Worm (Caenorhabditis elegans) whole organism, L3 larva: ENCODE measurements around the gene anoh-2.

ENCODE experiments used
- R02D3.7 ChIP-seq: fragments of 150-350 bp; optimal IDR thresholded peaks from 2 replicates; lab custom pipeline; 2014; ENCODE audit warnings: missing biosample characterization, missing genetic modification characterization
- ZK546.5 ChIP-seq: sonication (generic microtip); optimal IDR thresholded peaks from 2 replicates; lab custom pipeline; 2017; ENCODE audit warnings: missing biosample characterization, missing genetic modification characterization
- aly-2 ChIP-seq: fragments of 150-350 bp; optimal IDR thresholded peaks from 2 replicates; lab custom pipeline; 2014; ENCODE audit warnings: missing biosample characterization, missing genetic modification characterization
- ama-1 ChIP-seq: fragments of 150-350 bp; optimal IDR thresholded peaks from 2 replicates; lab custom pipeline; 2018
- ceh-28 ChIP-seq: fragments of 150-350 bp; optimal IDR thresholded peaks from 2 replicates; lab custom pipeline; 2014; ENCODE audit warnings: missing biosample characterization, missing genetic modification reagents, missing genetic modification characterization
- ceh-9 ChIP-seq: sonication (generic microtip); optimal IDR thresholded peaks from 2 replicates; lab custom pipeline; 2018; ENCODE audit warnings: missing biosample characterization, missing genetic modification characterization
- daf-12 ChIP-seq: fragments of 150-350 bp; optimal IDR thresholded peaks from 2 replicates; lab custom pipeline; 2014; ENCODE audit warnings: missing biosample characterization, missing genetic modification reagents, missing genetic modification characterization
- egl-27 ChIP-seq: sonication (generic microtip); optimal IDR thresholded peaks from 4 replicates; lab custom pipeline; 2017; ENCODE audit warnings: missing biosample characterization, missing genetic modification reagents, missing genetic modification characterization
- egl-5 ChIP-seq: fragments of 150-350 bp; optimal IDR thresholded peaks from 2 replicates; lab custom pipeline; 2017; ENCODE audit warnings: missing biosample characterization, missing genetic modification reagents, missing genetic modification characterization, inconsistent platforms
- elt-1 ChIP-seq: fragments of 150-350 bp; optimal IDR thresholded peaks from 2 replicates; lab custom pipeline; 2014; ENCODE audit warnings: missing biosample characterization, missing genetic modification characterization
- elt-2 ChIP-seq: sonication (generic microtip); optimal IDR thresholded peaks from 2 replicates; lab custom pipeline; 2016; ENCODE audit warnings: missing genetic modification reagents, mild to moderate bottlenecking, missing genetic modification characterization, missing compliant biosample characterization
- elt-3 ChIP-seq, 3 experiments: fragments of 150-350 bp in 1 of 3; sonication (generic microtip) in 2 of 3; optimal IDR thresholded peaks; 2 replicates in 2 of 3; 4 replicates in 1 of 3; lab custom pipeline; 2014 to 2017; ENCODE audit warnings: missing biosample characterization in 3 of 3, missing genetic modification characterization in 3 of 3
- eor-1 ChIP-seq, 2 experiments: fragments of 150-350 bp; optimal IDR thresholded peaks; 2 replicates each; lab custom pipeline; 2014 to 2018; ENCODE audit warnings: missing biosample characterization in 2 of 2, missing genetic modification characterization in 2 of 2
- fkh-10 ChIP-seq: sonication (generic microtip); optimal IDR thresholded peaks from 2 replicates; lab custom pipeline; 2017; ENCODE audit warnings: missing biosample characterization, missing genetic modification reagents, missing genetic modification characterization
- fkh-2 ChIP-seq: fragments of 150-350 bp; optimal IDR thresholded peaks from 2 replicates; lab custom pipeline; 2014; ENCODE audit warnings: missing biosample characterization, missing genetic modification reagents, missing genetic modification characterization
- fos-1 ChIP-seq: fragments of 150-350 bp; optimal IDR thresholded peaks from 2 replicates; lab custom pipeline; 2014; ENCODE audit warnings: missing biosample characterization, missing genetic modification characterization
- hmg-11 ChIP-seq: sonication (generic microtip); optimal IDR thresholded peaks from 2 replicates; lab custom pipeline; 2016; ENCODE audit warnings: missing genetic modification characterization, missing compliant biosample characterization
- jun-1 ChIP-seq: fragments of 150-350 bp; optimal IDR thresholded peaks from 2 replicates; lab custom pipeline; 2014; ENCODE audit warnings: missing biosample characterization, missing genetic modification reagents, missing genetic modification characterization
- lin-15B ChIP-seq: fragments of 150-350 bp; optimal IDR thresholded peaks from 2 replicates; lab custom pipeline; 2014; ENCODE audit warnings: missing biosample characterization, missing genetic modification characterization
- lin-39 ChIP-seq: fragments of 150-350 bp; optimal IDR thresholded peaks from 2 replicates; lab custom pipeline; 2018; ENCODE audit warnings: missing biosample characterization, missing genetic modification reagents, missing genetic modification characterization
- lsy-12 ChIP-seq: sonication (generic microtip); optimal IDR thresholded peaks from 2 replicates; lab custom pipeline; 2016; ENCODE audit warnings: mild to moderate bottlenecking, missing genetic modification characterization, missing compliant biosample characterization
- nfya-1 ChIP-seq: sonication (generic microtip); optimal IDR thresholded peaks from 2 replicates; lab custom pipeline; 2017; ENCODE audit warnings: missing genetic modification characterization, mild to moderate bottlenecking, missing compliant biosample characterization, antibody characterized with exemption, moderate library complexity; ENCODE audit not compliant: insufficient read depth
- nhr-11 ChIP-seq: fragments of 150-350 bp; optimal IDR thresholded peaks from 2 replicates; lab custom pipeline; 2014; ENCODE audit warnings: missing biosample characterization, missing genetic modification characterization
- nhr-12 ChIP-seq: fragments of 150-350 bp; optimal IDR thresholded peaks from 2 replicates; lab custom pipeline; 2014; ENCODE audit warnings: missing biosample characterization, missing genetic modification characterization
- nhr-23 ChIP-seq: fragments of 150-350 bp; optimal IDR thresholded peaks from 2 replicates; lab custom pipeline; 2014; ENCODE audit warnings: missing biosample characterization, missing genetic modification reagents, missing genetic modification characterization
- nhr-237 ChIP-seq: fragments of 150-350 bp; optimal IDR thresholded peaks from 2 replicates; lab custom pipeline; 2014; ENCODE audit warnings: missing biosample characterization, missing genetic modification characterization
- nhr-25 ChIP-seq: sonication (generic microtip); optimal IDR thresholded peaks from 2 replicates; lab custom pipeline; 2017; ENCODE audit warnings: missing biosample characterization, missing genetic modification characterization
- nhr-28 ChIP-seq: fragments of 150-350 bp; optimal IDR thresholded peaks from 2 replicates; lab custom pipeline; 2014; ENCODE audit warnings: missing biosample characterization, missing genetic modification characterization
- nhr-43 ChIP-seq: sonication (generic microtip); optimal IDR thresholded peaks from 2 replicates; lab custom pipeline; 2016; ENCODE audit warnings: mild to moderate bottlenecking, missing genetic modification characterization, missing compliant biosample characterization; ENCODE audit not compliant: poor library complexity, severe bottlenecking
- nhr-76 ChIP-seq: fragments of 150-350 bp; sonication (generic microtip); optimal IDR thresholded peaks from 5 replicates; lab custom pipeline; 2014; ENCODE audit warnings: missing biosample characterization, missing genetic modification characterization
- nhr-77 ChIP-seq: fragments of 150-350 bp; optimal IDR thresholded peaks from 2 replicates; lab custom pipeline; 2014; ENCODE audit warnings: missing biosample characterization, missing genetic modification characterization
- pha-4 ChIP-seq: fragments of 150-350 bp; optimal IDR thresholded peaks from 2 replicates; lab custom pipeline; 2014; ENCODE audit warnings: missing biosample characterization, missing genetic modification reagents, missing genetic modification characterization
- pqm-1 ChIP-seq: fragments of 150-350 bp; optimal IDR thresholded peaks from 2 replicates; lab custom pipeline; 2017; ENCODE audit warnings: missing biosample characterization, missing genetic modification characterization, inconsistent platforms
- sea-2 ChIP-seq: fragments of 150-350 bp; sonication (generic microtip); optimal IDR thresholded peaks from 4 replicates; lab custom pipeline; 2014; ENCODE audit warnings: missing biosample characterization, missing genetic modification reagents, missing genetic modification characterization
- skn-1 ChIP-seq: fragments of 150-350 bp; optimal IDR thresholded peaks from 2 replicates; lab custom pipeline; 2014; ENCODE audit warnings: missing biosample characterization, missing genetic modification characterization
- snpc-4 ChIP-seq: fragments of 150-350 bp; optimal IDR thresholded peaks from 2 replicates; lab custom pipeline; 2014; ENCODE audit warnings: missing biosample characterization, missing genetic modification characterization
- tbx-2 ChIP-seq: sonication (generic microtip); optimal IDR thresholded peaks from 2 replicates; lab custom pipeline; 2016; ENCODE audit warnings: mild to moderate bottlenecking, missing genetic modification characterization, missing compliant biosample characterization
- unc-62 ChIP-seq: fragments of 150-350 bp; sonication (generic microtip); optimal IDR thresholded peaks from 4 replicates; lab custom pipeline; 2014; ENCODE audit warnings: missing biosample characterization, missing genetic modification reagents, missing genetic modification characterization
- zag-1 ChIP-seq: fragments of 150-350 bp; optimal IDR thresholded peaks from 2 replicates; lab custom pipeline; 2014; ENCODE audit warnings: missing biosample characterization, missing genetic modification characterization
- ztf-11 ChIP-seq: fragments of 150-350 bp; optimal IDR thresholded peaks from 2 replicates; lab custom pipeline; 2014; ENCODE audit warnings: missing biosample characterization, missing genetic modification characterization

anoh-2 gene

DNA sequence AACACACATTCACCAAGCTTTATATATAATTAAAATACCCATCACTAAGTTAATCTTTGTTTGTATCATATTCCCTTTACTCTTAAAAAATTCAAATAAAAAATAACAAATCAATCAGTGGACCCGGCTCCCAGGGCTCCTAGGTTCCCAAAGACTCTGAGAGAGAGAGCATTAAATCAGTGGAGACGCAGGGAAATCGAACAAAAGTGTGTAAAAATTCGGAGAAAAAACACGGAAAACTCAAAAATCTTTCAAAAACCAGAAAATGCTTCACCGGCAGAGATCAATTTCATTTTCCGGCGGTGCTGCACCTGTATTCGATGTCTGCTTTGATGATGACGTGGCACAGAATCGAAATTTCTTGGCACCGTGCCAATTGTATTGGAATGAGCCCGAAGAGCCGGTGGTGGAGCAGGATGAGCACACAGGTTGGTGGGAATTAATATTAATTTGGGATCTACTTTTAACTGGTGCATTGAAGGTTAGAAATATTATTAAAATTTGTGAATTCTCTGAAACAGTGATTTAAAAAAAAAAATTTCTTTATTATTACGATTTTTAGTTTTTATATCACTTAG, at the start of gene anoh-2:
anoh-2 (plus strand) TSS at position 255 of the 578 bp plus-strand sequence.
- no peak for TF ChIP-seq ceh-9 (tag; lab: Kevin White, UChicago)
- TF ChIP-seq ama-1 (lab: Kevin White, UChicago) = peak; percentile 48

DNA sequence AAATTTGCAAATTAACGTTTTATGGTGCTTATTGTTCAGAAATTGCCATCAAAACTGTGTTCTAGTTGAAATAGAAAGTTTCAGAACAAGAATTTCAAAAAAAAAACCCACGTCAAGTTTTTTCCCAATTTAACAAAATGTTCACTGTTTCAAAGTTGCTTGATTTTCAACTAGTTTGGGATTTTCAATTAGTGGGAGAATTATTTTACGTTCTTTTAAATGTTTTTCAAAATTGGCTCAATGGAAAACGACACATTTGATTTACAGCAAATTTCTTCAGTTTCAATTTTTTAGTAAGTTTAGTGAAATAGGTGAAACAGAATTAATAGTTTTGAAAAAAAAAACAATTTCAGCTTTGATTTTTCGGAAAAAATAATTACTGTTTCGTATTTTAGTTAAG, 49.5 kb upstream of the anoh-2 start:
- TF ChIP-seq elt-2 (tag; lab: Kevin White, UChicago) = no peak
- no peak for TF ChIP-seq ztf-11 (tag; lab: Kevin White, UChicago)
- no peak for TF ChIP-seq hmg-11
- no peak for TF ChIP-seq lin-15B (tag; lab: Kevin White, UChicago)
- no peak for TF ChIP-seq egl-5
- no peak for TF ChIP-seq nhr-28 (tag; lab: Kevin White, UChicago)
- TF ChIP-seq pqm-1 (tag; lab: Kevin White, UChicago) = no peak
- no peak for TF ChIP-seq nhr-77 (tag; lab: Kevin White, UChicago)
- TF ChIP-seq elt-3 (tag; optimal IDR thresholded peaks at IDR 0.05; lab: Kevin White, UChicago) = no peak
- no peak for TF ChIP-seq lsy-12 (tag; lab: Kevin White, UChicago)
- TF ChIP-seq nfya-1 (tag; lab: Kevin White, UChicago) = no peak
- TF ChIP-seq lin-39 (tag; lab: Kevin White, UChicago) = no peak
- no peak for TF ChIP-seq ceh-28
- TF ChIP-seq nhr-23 (tag; lab: Kevin White, UChicago) = no peak
- no peak for TF ChIP-seq fkh-10 (GFP tag; lab: Kevin White, UChicago)
- no peak for TF ChIP-seq nhr-237
- TF ChIP-seq eor-1 (tag; optimal IDR thresholded peaks at IDR 0.05; lab: Kevin White, UChicago) = no peak
- TF ChIP-seq unc-62 (GFP tag; lab: Kevin White, UChicago) = no peak
- no peak for TF ChIP-seq nhr-11 (tag; lab: Kevin White, UChicago)
- no peak for TF ChIP-seq nhr-76

DNA sequence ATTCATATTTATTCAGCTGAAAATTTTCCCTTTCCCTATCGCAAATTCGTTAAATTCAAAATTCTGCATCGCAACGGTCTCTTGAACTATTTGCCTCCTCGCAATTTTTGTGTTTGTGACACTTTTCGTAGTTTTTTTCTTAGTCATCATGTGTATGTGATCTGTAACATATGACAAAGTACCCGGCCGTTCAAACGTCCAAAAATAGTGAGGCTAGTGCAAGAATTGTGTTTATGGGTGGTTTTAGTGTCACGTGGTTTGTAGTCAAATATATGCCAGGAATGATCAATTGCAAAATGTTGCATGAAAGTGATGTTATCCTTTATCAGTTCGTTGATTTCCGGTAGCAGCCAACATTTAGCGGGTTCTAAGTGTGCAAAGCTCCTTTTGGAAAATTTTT, 48.3 kb upstream of the anoh-2 start:
- no peak for TF ChIP-seq daf-12 (tag; lab: Kevin White, UChicago)
- peak; percentile 79 for TF ChIP-seq pha-4 (tag; lab: Kevin White, UChicago)
- TF ChIP-seq elt-2 (tag; lab: Kevin White, UChicago) = peak; percentile 56
- no peak for TF ChIP-seq unc-62 (GFP tag; lab: Kevin White, UChicago)
- TF ChIP-seq nhr-28 (tag; lab: Kevin White, UChicago) = no peak
- peak; percentile 35 for TF ChIP-seq nhr-25 (tag; lab: Kevin White, UChicago)
- peak; percentile 10 for TF ChIP-seq nhr-23 (tag; lab: Kevin White, UChicago)
- TF ChIP-seq jun-1 = peak; percentile 40
- TF ChIP-seq pqm-1 (tag; lab: Kevin White, UChicago) = peak; percentile 80

DNA sequence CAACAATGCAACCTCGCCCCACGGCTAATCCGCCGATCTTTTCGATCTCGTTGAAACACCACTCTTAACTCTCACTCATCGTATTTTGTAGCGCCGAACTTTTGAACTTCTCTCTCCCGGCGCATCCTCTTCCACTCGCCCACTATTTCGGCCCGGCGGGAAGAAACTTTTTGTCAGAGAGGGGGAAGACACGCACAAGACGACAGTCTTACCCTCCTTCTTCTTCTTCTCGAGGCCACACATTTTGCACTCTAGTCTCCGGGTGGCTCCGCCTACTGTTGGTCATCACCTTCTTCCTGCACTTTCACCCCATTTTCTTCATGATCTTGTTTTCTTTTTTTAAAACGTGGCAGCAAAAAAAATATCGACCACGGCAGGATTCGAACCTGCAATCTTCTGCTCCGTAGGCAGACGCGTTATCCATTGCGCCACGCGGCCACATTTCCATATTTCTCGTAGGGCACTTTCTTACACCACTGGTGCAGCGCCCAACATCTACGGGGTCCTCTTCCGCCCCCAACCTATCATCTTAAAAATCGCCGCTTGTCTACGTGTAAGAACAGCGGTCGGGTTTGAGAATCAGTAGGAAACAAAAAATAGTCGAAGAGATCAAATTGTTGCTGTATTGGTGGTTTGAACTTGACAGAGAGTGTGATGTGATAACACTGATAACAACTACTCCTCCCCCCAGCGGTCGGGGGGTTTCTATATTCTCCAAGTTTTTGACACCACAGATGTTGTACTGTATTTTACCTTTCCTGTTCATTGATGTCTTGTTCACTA, 47.0 kb upstream of the anoh-2 start:
- TF ChIP-seq lin-15B (tag; lab: Kevin White, UChicago) = peak; percentile 59
- TF ChIP-seq zag-1 = no peak
- TF ChIP-seq nhr-25 (tag; lab: Kevin White, UChicago) = peak; percentile 89
- TF ChIP-seq nhr-43 (tag; lab: Kevin White, UChicago) = peak; percentile 88
- TF ChIP-seq ceh-9 (tag; lab: Kevin White, UChicago) = no peak
- TF ChIP-seq sea-2 (GFP tag; lab: Kevin White, UChicago) = no peak
- no peak for TF ChIP-seq egl-27 (tag; lab: Kevin White, UChicago)
- TF ChIP-seq nhr-77 (tag; lab: Kevin White, UChicago) = no peak
- TF ChIP-seq R02D3.7 (tag; lab: Kevin White, UChicago) = peak; percentile 7
- TF ChIP-seq nhr-76 = no peak
- TF ChIP-seq pha-4 (tag; lab: Kevin White, UChicago) = peak; percentile 63
- TF ChIP-seq jun-1 = peak; percentile 79
- peak; percentile 37 for TF ChIP-seq tbx-2 (tag; lab: Kevin White, UChicago)
- TF ChIP-seq fkh-2 = no peak
- no peak for TF ChIP-seq fos-1 (tag; lab: Kevin White, UChicago)
- TF ChIP-seq elt-1 = peak; percentile 28
- no peak for TF ChIP-seq lin-39 (tag; lab: Kevin White, UChicago)
- TF ChIP-seq snpc-4 (tag; lab: Kevin White, UChicago) = peak; percentile 65
- TF ChIP-seq lsy-12 (tag; lab: Kevin White, UChicago) = peak; percentile 30
- peak; percentile 21 for TF ChIP-seq unc-62 (GFP tag; lab: Kevin White, UChicago)
- TF ChIP-seq ama-1 (lab: Kevin White, UChicago) = peak; percentile 12
- TF ChIP-seq nhr-12 (tag; lab: Kevin White, UChicago) = no peak
- no peak for TF ChIP-seq eor-1 (tag; optimal IDR thresholded peaks at IDR 0.05; lab: Kevin White, UChicago)
- TF ChIP-seq aly-2 (tag; lab: Kevin White, UChicago) = no peak
- no peak for TF ChIP-seq ztf-11 (tag; lab: Kevin White, UChicago)
- no peak for TF ChIP-seq nhr-237
- no peak for TF ChIP-seq skn-1
- TF ChIP-seq fkh-10 (GFP tag; lab: Kevin White, UChicago) = no peak
- no peak for TF ChIP-seq daf-12 (tag; lab: Kevin White, UChicago)
- TF ChIP-seq nhr-28 (tag; lab: Kevin White, UChicago) = no peak
- TF ChIP-seq elt-2 (tag; lab: Kevin White, UChicago) = peak; percentile 69
- TF ChIP-seq nhr-23 (tag; lab: Kevin White, UChicago) = peak; percentile 96
- peak; percentile 43 for TF ChIP-seq pqm-1 (tag; lab: Kevin White, UChicago)
- TF ChIP-seq hmg-11 = peak; percentile 1
- no peak for TF ChIP-seq ceh-28
- peak; percentile 41 for TF ChIP-seq nfya-1 (tag; lab: Kevin White, UChicago)
- no peak for TF ChIP-seq ZK546.5
